Worm (Caenorhabditis elegans) whole organism, young adult: ENCODE results near the gene C08D8.7.

Experiments used
- B0336.3 ChIP-seq: fragments of 200-800 bp; sonication (Bioruptor generic); IDR thresholded peaks from 2 replicates; pipeline ENCODE4 v1.3.6; 2022; ENCODE audit warnings: missing genetic modification characterization, missing compliant biosample characterization
- ama-1 ChIP-seq, 3 experiments: fragments of 150-350 bp in 1 of 3; sonication (generic microtip) in 2 of 3; optimal IDR thresholded peaks; 2 replicates each; lab custom pipeline; 2014 to 2018; ENCODE audit warnings: missing biosample characterization in 2 of 3, missing genetic modification characterization in 2 of 3, missing genetic modification reagents in 2 of 3
- egl-18 ChIP-seq: fragments of 200-800 bp; sonication (Bioruptor generic); IDR thresholded peaks from 2 replicates; pipeline ENCODE4 v1.3.6; 2022; ENCODE audit warnings: missing genetic modification reagents, missing genetic modification characterization, missing compliant biosample characterization
- hmg-1.2 ChIP-seq: fragments of 200-800 bp; sonication (Bioruptor generic); IDR thresholded peaks from 2 replicates; pipeline ENCODE4 v1.3.6; 2022; ENCODE audit warnings: missing genetic modification reagents, missing genetic modification characterization, missing compliant biosample characterization
- hmg-20 ChIP-seq: fragments of 200-800 bp; sonication (Bioruptor generic); IDR thresholded peaks from 2 replicates; pipeline ENCODE4 v1.3.6; 2022; ENCODE audit warnings: missing genetic modification reagents, missing genetic modification characterization, missing compliant biosample characterization
- lin-40 ChIP-seq: sonication (generic microtip); optimal IDR thresholded peaks from 2 replicates; lab custom pipeline; 2016; ENCODE audit warnings: missing genetic modification characterization, mild to moderate bottlenecking, missing compliant biosample characterization, missing genotype, missing genetic modification reagents
- lin-54 ChIP-seq: fragments of 200-800 bp; sonication (Bioruptor generic); optimal IDR thresholded peaks from 2 replicates; lab custom pipeline; 2018; ENCODE audit warnings: mild to moderate bottlenecking, missing genetic modification characterization, missing compliant biosample characterization
- sea-2 ChIP-seq: fragments of 200-800 bp; sonication (Bioruptor generic); IDR thresholded peaks from 2 replicates; pipeline ENCODE4 v1.3.6; 2022; ENCODE audit warnings: missing genetic modification characterization, missing compliant biosample characterization
- snpc-4 ChIP-seq, 5 experiments: fragments of 150-350 bp in 1 of 5; sonication (generic microtip) in 4 of 5; optimal IDR thresholded peaks; 2 replicates each; lab custom pipeline; 2014 to 2018; ENCODE audit warnings: missing genetic modification characterization in 5 of 5, missing biosample characterization in 3 of 5, antibody characterized with exemption in 2 of 5, mild to moderate bottlenecking in 2 of 5, missing compliant biosample characterization in 2 of 5, missing genotype in 2 of 5, moderate library complexity in 2 of 5, missing genetic modification reagents in 1 of 5
- xnd-1 ChIP-seq: sonication (generic microtip); optimal IDR thresholded peaks from 2 replicates; lab custom pipeline; 2016; ENCODE audit warnings: missing genotype, missing genetic modification reagents, missing genetic modification characterization, missing compliant biosample characterization
- ztf-22 ChIP-seq: fragments of 200-800 bp; sonication (Bioruptor generic); optimal IDR thresholded peaks from 2 replicates; lab custom pipeline; 2018; ENCODE audit warnings: mild to moderate bottlenecking, missing genetic modification characterization, moderate library complexity, missing compliant biosample characterization

ce11 chrV:8307013-8307412 lies 34.0 kb upstream of the C08D8.7 start:
- no peak for TF ChIP-seq lin-54 (GFP tag; lab: Kevin White, UChicago)
- no peak for TF ChIP-seq snpc-4 (GFP tag; optimal IDR thresholded peaks at IDR 0.05; lab: Kevin White, UChicago)
- no peak for TF ChIP-seq snpc-4 (tag; optimal IDR thresholded peaks at IDR 0.05; lab: Kevin White, UChicago)
- TF ChIP-seq egl-18 (GFP tag; lab: Robert Waterston, UW) = no peak
- no peak for TF ChIP-seq ztf-22 (GFP tag; lab: Kevin White, UChicago)
- TF ChIP-seq hmg-20 (GFP tag; lab: Robert Waterston, UW) = no peak
- TF ChIP-seq sea-2 = no peak
- TF ChIP-seq lin-40 = no peak
- no peak for TF ChIP-seq ama-1 (optimal IDR thresholded peaks at IDR 0.05; lab: Kevin White, UChicago)
- TF ChIP-seq ama-1 (GFP tag; optimal IDR thresholded peaks at IDR 0.05; lab: Kevin White, UChicago) = no peak
- no peak for TF ChIP-seq B0336.3 (GFP tag; lab: Robert Waterston, UW)
- no peak for TF ChIP-seq xnd-1 (tag; lab: Kevin White, UChicago)
- no peak for TF ChIP-seq hmg-1.2 (GFP tag; lab: Robert Waterston, UW)
